Worm (Caenorhabditis elegans) whole organism, early embryonic: ENCODE measurements around the gene oac-53.

Experiments used
- B0310.2 ChIP-seq: sonication (generic microtip); optimal IDR thresholded peaks from 2 replicates; lab custom pipeline; 2016; ENCODE audit warnings: mild to moderate bottlenecking, missing genetic modification characterization, missing compliant biosample characterization
- aly-1 ChIP-seq: sonication (generic microtip); optimal IDR thresholded peaks from 2 replicates; lab custom pipeline; 2016; ENCODE audit warnings: missing genetic modification characterization, missing compliant biosample characterization
- ama-1 ChIP-seq: fragments of 150-350 bp; optimal IDR thresholded peaks from 2 replicates; lab custom pipeline; 2014
- ceh-13 ChIP-seq: fragments of 200-800 bp; sonication (Bioruptor generic); optimal IDR thresholded peaks from 2 replicates; lab custom pipeline; 2018; ENCODE audit warnings: mild to moderate bottlenecking, missing genetic modification characterization, missing compliant biosample characterization
- ceh-36 ChIP-seq: sonication (generic microtip); optimal IDR thresholded peaks from 2 replicates; lab custom pipeline; 2016; ENCODE audit warnings: missing genetic modification characterization, inconsistent platforms, missing compliant biosample characterization
- ets-7 ChIP-seq: sonication (generic microtip); optimal IDR thresholded peaks from 2 replicates; lab custom pipeline; 2016; ENCODE audit warnings: missing genotype, missing genetic modification characterization, missing compliant biosample characterization
- flt-1 ChIP-seq: fragments of 200-800 bp; sonication (Bioruptor generic); IDR thresholded peaks from 2 replicates; pipeline ENCODE4 v1.3.6; 2022; ENCODE audit warnings: missing genetic modification characterization, missing compliant biosample characterization
- hmbx-1 ChIP-seq: sonication (generic microtip); optimal IDR thresholded peaks from 2 replicates; lab custom pipeline; 2016; ENCODE audit warnings: mild to moderate bottlenecking, missing genetic modification characterization, missing compliant biosample characterization
- hmg-4 ChIP-seq: fragments of 200-800 bp; sonication (Bioruptor generic); optimal IDR thresholded peaks from 2 replicates; lab custom pipeline; 2018; ENCODE audit warnings: mild to moderate bottlenecking, missing genetic modification characterization, missing compliant biosample characterization
- hnd-1 ChIP-seq: sonication (generic microtip); optimal IDR thresholded peaks from 2 replicates; lab custom pipeline; 2016; ENCODE audit warnings: missing genetic modification characterization, missing compliant biosample characterization
- pes-1 ChIP-seq: fragments of 200-800 bp; sonication (Bioruptor generic); IDR thresholded peaks from 2 replicates; pipeline ENCODE4 v1.3.6; 2022; ENCODE audit warnings: missing genetic modification reagents, missing genetic modification characterization, missing compliant biosample characterization
- sea-1 ChIP-seq: fragments of 200-800 bp; sonication (Bioruptor generic); conservative IDR thresholded peaks from 2 replicates; pipeline ENCODE4 v1.3.6; 2022; ENCODE audit warnings: missing genetic modification characterization, missing compliant biosample characterization
- tbx-37 ChIP-seq: fragments of 200-800 bp; sonication (Bioruptor generic); conservative IDR thresholded peaks from 2 replicates; pipeline ENCODE4 v1.3.6; 2022; ENCODE audit warnings: missing genetic modification reagents, missing genetic modification characterization, missing compliant biosample characterization
- tra-4 ChIP-seq: sonication (generic microtip); optimal IDR thresholded peaks from 2 replicates; lab custom pipeline; 2017; ENCODE audit warnings: missing genetic modification characterization, missing compliant biosample characterization

- TF ChIP-seq flt-1 (GFP tag; lab: Robert Waterston, UW) (no peak), hmg-4 (GFP tag; lab: Kevin White, UChicago) (no peak), ceh-13 (GFP tag; lab: Kevin White, UChicago) (no peak), pes-1 (GFP tag; lab: Robert Waterston, UW) (no peak), tra-4 (tag; lab: Kevin White, UChicago) (no peak), sea-1 (GFP tag; lab: Robert Waterston, UW) (no peak), ama-1 (lab: Kevin White, UChicago) (no peak), hnd-1 (no peak), ets-7 (no peak), aly-1 (tag; lab: Kevin White, UChicago) (no peak), ceh-36 (tag; lab: Kevin White, UChicago) (no peak), hmbx-1 (tag; lab: Kevin White, UChicago) (no peak), tbx-37 (GFP tag; lab: Robert Waterston, UW) (no peak), B0310.2 (tag; lab: Kevin White, UChicago) (no peak)
Observed at ce11 chrV:16629600-16629999, 1.8 kb upstream of the oac-53 start, which contains the start of gene srd-21.
